Worm (Caenorhabditis elegans) whole organism, L1 larva: Measurements from ENCODE around the gene M163.22.

Source experiments
- aha-1 ChIP-seq: fragments of 150-350 bp; optimal IDR thresholded peaks from 2 replicates; lab custom pipeline; 2014; ENCODE audit warnings: missing biosample characterization, missing genetic modification characterization
- aly-2 ChIP-seq: fragments of 150-350 bp; optimal IDR thresholded peaks from 2 replicates; lab custom pipeline; 2014; ENCODE audit warnings: missing biosample characterization, missing genetic modification characterization
- ama-1 ChIP-seq: fragments of 150-350 bp; optimal IDR thresholded peaks from 2 replicates; lab custom pipeline; 2014
- ceh-63 ChIP-seq: fragments of 200-800 bp; sonication (Bioruptor generic); optimal IDR thresholded peaks from 2 replicates; lab custom pipeline; 2018; ENCODE audit warnings: mild to moderate bottlenecking, missing genetic modification characterization, missing compliant biosample characterization
- dpl-1 ChIP-seq, 3 experiments: fragments of 150-350 bp in 2 of 3; sonication (generic microtip) in 1 of 3; optimal IDR thresholded peaks; 2 replicates each; lab custom pipeline; 2014 to 2017; ENCODE audit warnings: missing biosample characterization in 3 of 3, missing genetic modification characterization in 3 of 3, missing genetic modification reagents in 3 of 3
- efl-1 ChIP-seq, 4 experiments: fragments of 150-350 bp; optimal IDR thresholded peaks in 3 of 4; peaks in 1 of 4; 1 replicate in 1 of 4; 2 replicates in 3 of 4; lab custom pipeline; 2014; ENCODE audit warnings: missing biosample characterization in 2 of 4, missing genetic modification characterization in 2 of 4, missing genetic modification reagents in 2 of 4
- efl-3 ChIP-seq: fragments of 200-800 bp; sonication (Bioruptor generic); optimal IDR thresholded peaks from 2 replicates; lab custom pipeline; 2018; ENCODE audit warnings: mild to moderate bottlenecking, missing genetic modification characterization, missing compliant biosample characterization
- egl-27 ChIP-seq, 2 experiments: fragments of 150-350 bp in 1 of 2; sonication (generic microtip); optimal IDR thresholded peaks; 3 replicates each; lab custom pipeline; 2017 to 2018; ENCODE audit warnings: missing biosample characterization in 2 of 2, missing genetic modification characterization in 2 of 2, missing genetic modification reagents in 2 of 2
- ets-5 ChIP-seq: fragments of 200-800 bp; sonication (Bioruptor generic); IDR thresholded peaks from 2 replicates; pipeline ENCODE4 v1.3.6; 2022; ENCODE audit warnings: missing genetic modification characterization, missing compliant biosample characterization
- isw-1 ChIP-seq: fragments of 200-800 bp; sonication (Bioruptor generic); IDR thresholded peaks from 2 replicates; pipeline ENCODE4 v1.3.6; 2022; ENCODE audit warnings: missing genetic modification characterization, missing compliant biosample characterization
- jun-1 ChIP-seq: fragments of 150-350 bp; optimal IDR thresholded peaks from 2 replicates; lab custom pipeline; 2014; ENCODE audit warnings: missing biosample characterization, missing genetic modification reagents, missing genetic modification characterization
- lin-14 ChIP-seq: fragments of 200-800 bp; sonication (Bioruptor generic); optimal IDR thresholded peaks from 2 replicates; lab custom pipeline; 2018; ENCODE audit warnings: mild to moderate bottlenecking, missing genetic modification characterization, moderate library complexity, missing compliant biosample characterization
- lin-35 ChIP-seq, 2 experiments: fragments of 150-350 bp; optimal IDR thresholded peaks; 2 replicates each; lab custom pipeline; 2014; ENCODE audit warnings: missing biosample characterization in 2 of 2, missing genetic modification characterization in 2 of 2, missing genetic modification reagents in 2 of 2
- mab-9 ChIP-seq: fragments of 200-800 bp; sonication (Bioruptor generic); IDR thresholded peaks from 2 replicates; pipeline ENCODE4 v1.3.6; 2022; ENCODE audit warnings: missing genetic modification reagents, missing genetic modification characterization, missing compliant biosample characterization
- mdl-1 ChIP-seq, 2 experiments: fragments of 150-350 bp; optimal IDR thresholded peaks; 2 replicates each; lab custom pipeline; 2014 to 2017; ENCODE audit warnings: missing biosample characterization in 2 of 2, missing genetic modification characterization in 2 of 2, inconsistent platforms in 1 of 2
- mef-2 ChIP-seq: fragments of 150-350 bp; optimal IDR thresholded peaks from 2 replicates; lab custom pipeline; 2014; ENCODE audit warnings: missing biosample characterization, missing genetic modification characterization
- mep-1 ChIP-seq: fragments of 150-350 bp; optimal IDR thresholded peaks from 2 replicates; lab custom pipeline; 2014; ENCODE audit warnings: missing biosample characterization, missing genetic modification characterization
- nhr-11 ChIP-seq: fragments of 150-350 bp; optimal IDR thresholded peaks from 2 replicates; lab custom pipeline; 2014; ENCODE audit warnings: missing biosample characterization, missing genetic modification characterization
- nhr-12 ChIP-seq: sonication (generic microtip); optimal IDR thresholded peaks from 2 replicates; lab custom pipeline; 2017; ENCODE audit warnings: missing biosample characterization, missing genetic modification characterization
- nhr-19 ChIP-seq: fragments of 200-800 bp; sonication (Bioruptor generic); conservative IDR thresholded peaks from 2 replicates; pipeline ENCODE4 v1.3.6; 2022; ENCODE audit warnings: missing genetic modification characterization, missing compliant biosample characterization
- nhr-20 ChIP-seq: sonication (generic microtip); optimal IDR thresholded peaks from 2 replicates; lab custom pipeline; 2016; ENCODE audit warnings: mild to moderate bottlenecking, missing genetic modification characterization, missing compliant biosample characterization
- nhr-28 ChIP-seq: fragments of 150-350 bp; optimal IDR thresholded peaks from 2 replicates; lab custom pipeline; 2014; ENCODE audit warnings: missing biosample characterization, missing genetic modification characterization
- nhr-47 ChIP-seq: sonication (generic microtip); optimal IDR thresholded peaks from 2 replicates; lab custom pipeline; 2016; ENCODE audit warnings: mild to moderate bottlenecking, missing genetic modification characterization, moderate library complexity, missing compliant biosample characterization
- nhr-77 ChIP-seq: fragments of 150-350 bp; optimal IDR thresholded peaks from 2 replicates; lab custom pipeline; 2014; ENCODE audit warnings: missing biosample characterization, missing genetic modification characterization
- nhr-84 ChIP-seq: sonication (generic microtip); optimal IDR thresholded peaks from 2 replicates; lab custom pipeline; 2017; ENCODE audit warnings: missing biosample characterization, missing genetic modification characterization
- nhr-90 ChIP-seq: sonication (generic microtip); optimal IDR thresholded peaks from 2 replicates; lab custom pipeline; 2016; ENCODE audit warnings: mild to moderate bottlenecking, missing genetic modification characterization, missing compliant biosample characterization; ENCODE audit not compliant: poor library complexity
- rnt-1 ChIP-seq: sonication (generic microtip); optimal IDR thresholded peaks from 2 replicates; lab custom pipeline; 2016; ENCODE audit warnings: mild to moderate bottlenecking, missing genetic modification characterization, moderate library complexity, missing compliant biosample characterization
- skn-1 ChIP-seq: fragments of 150-350 bp; optimal IDR thresholded peaks from 2 replicates; lab custom pipeline; 2014; ENCODE audit warnings: missing biosample characterization, missing genetic modification characterization
- sox-4 ChIP-seq: sonication (generic microtip); optimal IDR thresholded peaks from 2 replicates; lab custom pipeline; 2016; ENCODE audit warnings: missing genetic modification characterization, missing compliant biosample characterization
- sptf-1 ChIP-seq: fragments of 150-350 bp; optimal IDR thresholded peaks from 2 replicates; lab custom pipeline; 2014; ENCODE audit warnings: missing biosample characterization, missing genetic modification characterization
- swsn-7 ChIP-seq: sonication (generic microtip); optimal IDR thresholded peaks from 2 replicates; lab custom pipeline; 2016; ENCODE audit warnings: missing genetic modification characterization, missing compliant biosample characterization
- tlp-1 ChIP-seq: fragments of 150-350 bp; optimal IDR thresholded peaks from 2 replicates; lab custom pipeline; 2014; ENCODE audit warnings: missing biosample characterization, missing genetic modification characterization
- unc-30 ChIP-seq: sonication (generic microtip); optimal IDR thresholded peaks from 2 replicates; lab custom pipeline; 2017; ENCODE audit warnings: missing biosample characterization, missing genetic modification characterization
- unc-86 ChIP-seq: sonication (generic microtip); optimal IDR thresholded peaks from 2 replicates; lab custom pipeline; 2016; ENCODE audit warnings: missing genetic modification characterization, missing compliant biosample characterization
- unc-98 ChIP-seq: fragments of 200-800 bp; sonication (Bioruptor generic); IDR thresholded peaks from 2 replicates; pipeline ENCODE4 v1.3.6; 2022; ENCODE audit warnings: missing genetic modification characterization, missing compliant biosample characterization
- zip-4 ChIP-seq: fragments of 200-800 bp; sonication (Bioruptor generic); optimal IDR thresholded peaks from 2 replicates; lab custom pipeline; 2018; ENCODE audit warnings: mild to moderate bottlenecking, missing genetic modification characterization, moderate library complexity, missing compliant biosample characterization

Gene M163.22

ce11 chrX:14460412-14460811 is 5.3 kb upstream of the M163.22 start, which contains the start of gene Y66C5A.2 (continued):
- TF ChIP-seq nhr-20 (tag; lab: Kevin White, UChicago): no peak
- TF ChIP-seq, all 84 proteins: peak for 0

- TF ChIP-seq nhr-28 (tag; lab: Kevin White, UChicago) (no peak), nhr-47 (tag; lab: Kevin White, UChicago) (no peak), ama-1 (no peak)
Measured at ce11 chrX:14464513-14464912, 1.2 kb upstream of the M163.22 start, which contains the start of gene M163.7. M163.7 (plus strand) TSS chrX:14464813.

ce11 chrX:14466532-14466931 is 839 bp downstream of the M163.22 start, which contains the start of gene M163.21:
M163.21 (plus strand) TSS chrX:14466832.
- TF ChIP-seq nhr-90 (tag; lab: Kevin White, UChicago): no peak
- no peak for TF ChIP-seq unc-86 (tag; lab: Kevin White, UChicago)
- no peak for TF ChIP-seq sptf-1 (tag; lab: Kevin White, UChicago)
- TF ChIP-seq, all 84 proteins: peak for 0

ce11 chrX:14469284-14469683 is 3.6 kb downstream of the M163.22 start, which contains the start of gene M163.9:
M163.9 (plus strand) TSS chrX:14469584.
- TF ChIP-seq lin-14 (GFP tag; lab: Kevin White, UChicago): no peak
- TF ChIP-seq isw-1: no peak
- TF ChIP-seq tlp-1 (tag; lab: Kevin White, UChicago): no peak
- no peak for TF ChIP-seq lin-35 (GFP tag; optimal IDR thresholded peaks at IDR 0.05; lab: Kevin White, UChicago)
- TF ChIP-seq dpl-1 (GFP tag; optimal IDR thresholded peaks at IDR 0.05; lab: Kevin White, UChicago): no peak
- no peak for TF ChIP-seq ceh-63 (GFP tag; lab: Kevin White, UChicago)
- no peak for TF ChIP-seq efl-3 (GFP tag; lab: Kevin White, UChicago)
- no peak for TF ChIP-seq unc-86 (tag; lab: Kevin White, UChicago)
- TF ChIP-seq nhr-77 (tag; lab: Kevin White, UChicago): no peak
- no peak for TF ChIP-seq nhr-84 (tag; lab: Kevin White, UChicago)
- no peak for TF ChIP-seq aly-2
- no peak for TF ChIP-seq nhr-19 (GFP tag; lab: Robert Waterston, UW)
- no peak for TF ChIP-seq unc-30 (tag; lab: Kevin White, UChicago)
- no peak for TF ChIP-seq rnt-1 (tag; lab: Kevin White, UChicago)
- TF ChIP-seq nhr-12 (tag; lab: Kevin White, UChicago): no peak
- no peak for TF ChIP-seq zip-4
- TF ChIP-seq skn-1: no peak
- no peak for TF ChIP-seq nhr-47 (tag; lab: Kevin White, UChicago)
- no peak for TF ChIP-seq swsn-7

DNA sequence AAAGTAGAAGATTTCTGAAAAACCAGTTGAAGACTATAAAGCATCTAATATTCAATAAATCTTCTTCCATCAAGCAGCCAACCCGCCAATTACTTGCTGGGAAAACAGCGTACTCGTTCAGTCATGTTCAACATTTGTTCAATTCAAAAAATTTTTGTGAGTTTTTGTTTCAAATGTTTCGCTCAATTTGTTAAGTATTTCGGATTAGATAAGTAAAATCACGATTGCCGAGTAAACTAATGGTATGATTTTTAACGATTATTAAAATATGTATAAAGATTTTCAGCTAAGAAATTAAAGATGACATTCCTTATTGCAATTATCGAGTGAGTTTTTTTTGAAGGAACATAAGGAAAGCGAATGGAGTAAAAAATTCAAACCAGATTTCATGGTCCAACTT is 5.0 kb downstream of the M163.22 start, which contains the start of gene M163.10:
Gene M163.10, plus strand, starts transcription at position 301 of the 400 bp plus-strand sequence.
- TF ChIP-seq jun-1 (tag; lab: Kevin White, UChicago) (no peak), nhr-11 (tag; lab: Kevin White, UChicago) (no peak), nhr-77 (tag; lab: Kevin White, UChicago) (no peak), efl-1 (optimal IDR thresholded peaks at IDR 0.05; lab: Kevin White, UChicago) (no peak), efl-1 (GFP tag; optimal IDR thresholded peaks at IDR 0.05 in 1 of 2; lab: Kevin White, UChicago) (no peak), dpl-1 (GFP tag; optimal IDR thresholded peaks at IDR 0.05; lab: Kevin White, UChicago) (no peak), ets-5 (GFP tag; lab: Robert Waterston, UW) (no peak), swsn-7 (no peak), sox-4 (tag; lab: Kevin White, UChicago) (no peak), mef-2 (no peak), lin-35 (GFP tag; optimal IDR thresholded peaks at IDR 0.05; lab: Kevin White, UChicago) (no peak), unc-98 (GFP tag; lab: Robert Waterston, UW) (no peak), mep-1 (no peak), nhr-19 (GFP tag; lab: Robert Waterston, UW) (no peak)
- TF ChIP-seq, all 84 proteins: peak for 0

ce11 chrX:14473740-14474139 is 8.0 kb downstream of the M163.22 start, which contains the start of gene M163.5:
M163.5 (plus strand) TSS chrX:14474040.
- TF ChIP-seq aha-1 (tag; lab: Kevin White, UChicago) (no peak), mdl-1 (tag; optimal IDR thresholded peaks at IDR 0.05; lab: Kevin White, UChicago) (no peak), egl-27 (tag; optimal IDR thresholded peaks at IDR 0.05; lab: Kevin White, UChicago) (no peak), mab-9 (GFP tag; lab: Robert Waterston, UW) (no peak)
- TF ChIP-seq, all 84 proteins: peak for 0
